Fruit fly (Drosophila melanogaster) whole organism, embryonic: ENCODE data around the gene CG6180.

Experiments used
- BEAF-32 ChIP-seq: fragments of 200-800 bp; sonication (Bioruptor generic); optimal IDR thresholded peaks from 3 replicates; lab custom pipeline; 2017; ENCODE audit warnings: missing biosample characterization, missing genetic modification characterization, mild to moderate bottlenecking, moderate library complexity, missing genetic modification reagents
- CG11093 ChIP-seq: fragments of 200-800 bp; sonication (Bioruptor generic); IDR thresholded peaks from 3 replicates; pipeline ENCODE4 v1.3.6; 2022; ENCODE audit warnings: missing biosample characterization, missing genetic modification characterization
- CG11560 ChIP-seq: fragments of 200-800 bp; sonication (Bioruptor generic); IDR thresholded peaks from 3 replicates; pipeline ENCODE4 v1.3.6; 2022; ENCODE audit warnings: missing biosample characterization, missing genetic modification characterization
- CG11695 ChIP-seq: fragments of 200-800 bp; sonication (Bioruptor generic); IDR thresholded peaks from 3 replicates; pipeline ENCODE4 v1.3.6; 2022; ENCODE audit warnings: missing biosample characterization, missing genetic modification characterization
- CG13424 ChIP-seq: fragments of 200-800 bp; sonication (Bioruptor generic); optimal IDR thresholded peaks from 2 replicates; lab custom pipeline; 2019; ENCODE audit warnings: missing biosample characterization, mild to moderate bottlenecking, missing genetic modification characterization, moderate library complexity
- CG16813 ChIP-seq: fragments of 200-800 bp; sonication (Bioruptor generic); IDR thresholded peaks from 3 replicates; pipeline ENCODE4 v1.3.6; 2022; ENCODE audit warnings: missing biosample characterization, missing genetic modification characterization; ENCODE audit not compliant: partially characterized antibody
- CG17359 ChIP-seq: fragments of 200-800 bp; sonication (Bioruptor generic); optimal IDR thresholded peaks from 3 replicates; lab custom pipeline; 2018; ENCODE audit warnings: missing biosample characterization, mild to moderate bottlenecking, missing genetic modification characterization, moderate library complexity
- CG2120 ChIP-seq: fragments of 200-800 bp; sonication (Bioruptor generic); optimal IDR thresholded peaks from 3 replicates; lab custom pipeline; 2016; ENCODE audit warnings: missing biosample characterization, missing genetic modification characterization
- CG34224 ChIP-seq: fragments of 200-800 bp; sonication (Bioruptor generic); IDR thresholded peaks from 3 replicates; pipeline ENCODE4 v1.3.6; 2022; ENCODE audit warnings: missing biosample characterization, missing genetic modification characterization; ENCODE audit not compliant: partially characterized antibody
- CG3995 ChIP-seq: fragments of 200-800 bp; sonication (Bioruptor generic); optimal IDR thresholded peaks from 3 replicates; lab custom pipeline; 2016; ENCODE audit warnings: missing biosample characterization, missing genetic modification characterization
- CG4424 ChIP-seq: fragments of 200-800 bp; sonication (Bioruptor generic); optimal IDR thresholded peaks from 3 replicates; lab custom pipeline; 2016; ENCODE audit warnings: missing biosample characterization, missing genetic modification characterization
- CG5953 ChIP-seq: fragments of 200-800 bp; sonication (Bioruptor generic); IDR thresholded peaks from 2 replicates; pipeline ENCODE4 v1.3.6; 2022; ENCODE audit warnings: missing biosample characterization, missing genetic modification characterization
- CG7745 ChIP-seq: fragments of 200-800 bp; sonication (Bioruptor generic); optimal IDR thresholded peaks from 2 replicates; lab custom pipeline; 2018; ENCODE audit warnings: missing biosample characterization, mild to moderate bottlenecking, missing genetic modification characterization, moderate library complexity
- CG8478 ChIP-seq: fragments of >200 bp; optimal IDR thresholded peaks from 2 replicates; lab custom pipeline; 2018
- CG9817 ChIP-seq: fragments of 200-800 bp; sonication (Bioruptor generic); optimal IDR thresholded peaks from 2 replicates; lab custom pipeline; 2018; ENCODE audit warnings: missing biosample characterization, mild to moderate bottlenecking, missing genetic modification characterization, moderate library complexity
- CHES-1-like ChIP-seq: fragments of 200-800 bp; sonication (Bioruptor generic); optimal IDR thresholded peaks from 2 replicates; lab custom pipeline; 2016; ENCODE audit warnings: missing biosample characterization, missing genetic modification characterization
- Dbx ChIP-seq: fragments of 200-800 bp; sonication (Bioruptor generic); IDR thresholded peaks from 3 replicates; pipeline ENCODE4 v1.3.6; 2022; ENCODE audit warnings: missing biosample characterization, missing genetic modification characterization
- Doc2 ChIP-seq: fragments of 200-800 bp; sonication (Bioruptor generic); IDR thresholded peaks from 2 replicates; pipeline ENCODE4 v1.3.6; 2022; ENCODE audit warnings: missing biosample characterization, missing genetic modification characterization
- ERR ChIP-seq: fragments of 200-800 bp; sonication (Bioruptor generic); optimal IDR thresholded peaks from 2 replicates; lab custom pipeline; 2016; ENCODE audit warnings: missing biosample characterization, missing genetic modification characterization
- Hr3 ChIP-seq: fragments of 200-800 bp; sonication (Bioruptor generic); optimal IDR thresholded peaks from 3 replicates; lab custom pipeline; 2016; ENCODE audit warnings: missing biosample characterization, missing genetic modification characterization
- Hr51 ChIP-seq, 2 experiments: fragments of 200-800 bp; sonication (Bioruptor generic); optimal IDR thresholded peaks; 2 replicates in 1 of 2; 3 replicates in 1 of 2; lab custom pipeline; 2016 to 2018; ENCODE audit warnings: missing biosample characterization in 2 of 2, missing genetic modification characterization in 2 of 2, mild to moderate bottlenecking in 1 of 2, moderate library complexity in 1 of 2
- Lpt ChIP-seq: fragments of >200 bp; optimal IDR thresholded peaks from 2 replicates; lab custom pipeline; 2018; ENCODE audit warnings: missing biosample characterization, missing genetic modification characterization
- NK7.1 ChIP-seq: fragments of 200-800 bp; sonication (Bioruptor generic); optimal IDR thresholded peaks from 3 replicates; lab custom pipeline; 2016; ENCODE audit warnings: missing biosample characterization, missing genetic modification characterization
- Rfx ChIP-seq: fragments of 200-800 bp; sonication (Bioruptor generic); IDR thresholded peaks from 2 replicates; pipeline ENCODE4 v1.3.6; 2022; ENCODE audit warnings: missing biosample characterization, missing genetic modification characterization
- Sry-β ChIP-seq: fragments of 200-800 bp; sonication (Bioruptor generic); optimal IDR thresholded peaks from 2 replicates; lab custom pipeline; 2018; ENCODE audit warnings: missing biosample characterization, mild to moderate bottlenecking, missing genetic modification characterization, moderate library complexity
- ash1 ChIP-seq: fragments of 200-800 bp; sonication (Bioruptor generic); optimal IDR thresholded peaks from 2 replicates; lab custom pipeline; 2018; ENCODE audit warnings: missing biosample characterization, mild to moderate bottlenecking, missing genetic modification characterization
- da ChIP-seq: fragments of 200-800 bp; sonication (Bioruptor generic); optimal IDR thresholded peaks from 2 replicates; lab custom pipeline; 2016; ENCODE audit warnings: missing biosample characterization, missing genetic modification characterization
- dimm ChIP-seq: fragments of 200-800 bp; sonication (Bioruptor generic); IDR thresholded peaks from 2 replicates; pipeline ENCODE4 v1.3.6; 2022; ENCODE audit warnings: missing biosample characterization, missing genetic modification characterization
- esg ChIP-seq: fragments of 200-800 bp; sonication (Bioruptor generic); conservative IDR thresholded peaks from 2 replicates; pipeline ENCODE4 v1.3.6; 2022; ENCODE audit warnings: missing biosample characterization, missing genetic modification characterization
- exex ChIP-seq: fragments of 200-800 bp; sonication (Bioruptor generic); optimal IDR thresholded peaks from 4 replicates; lab custom pipeline; 2018; ENCODE audit warnings: missing biosample characterization, mild to moderate bottlenecking, missing genetic modification characterization, moderate library complexity
- ham ChIP-seq: fragments of 200-800 bp; sonication (Bioruptor generic); IDR thresholded peaks from 2 replicates; pipeline ENCODE4 v1.3.6; 2022; ENCODE audit warnings: missing biosample characterization, missing genetic modification characterization
- kah ChIP-seq: fragments of 200-800 bp; sonication (Bioruptor generic); optimal IDR thresholded peaks from 2 replicates; lab custom pipeline; 2018; ENCODE audit warnings: missing biosample characterization, mild to moderate bottlenecking, missing genetic modification characterization
- lola ChIP-seq, 3 experiments: fragments of >200 bp in 2 of 3; fragments of 200-800 bp in 1 of 3; sonication (Bioruptor generic) in 1 of 3; optimal IDR thresholded peaks; 2 replicates each; lab custom pipeline; 2017 to 2019; ENCODE audit warnings: missing biosample characterization in 3 of 3, missing genetic modification characterization in 3 of 3, mild to moderate bottlenecking in 1 of 3, moderate library complexity in 1 of 3
- mirr ChIP-seq: fragments of 200-800 bp; sonication (Bioruptor generic); optimal IDR thresholded peaks from 3 replicates; lab custom pipeline; 2018; ENCODE audit warnings: missing biosample characterization, mild to moderate bottlenecking, missing genetic modification characterization
- nmo ChIP-seq: fragments of 200-800 bp; sonication (Bioruptor generic); optimal IDR thresholded peaks from 2 replicates; lab custom pipeline; 2018; ENCODE audit warnings: missing biosample characterization, mild to moderate bottlenecking, missing genetic modification characterization, moderate library complexity
- nom ChIP-seq: fragments of 200-800 bp; sonication (Bioruptor generic); optimal IDR thresholded peaks from 2 replicates; lab custom pipeline; 2017; ENCODE audit warnings: missing biosample characterization, missing genetic modification characterization, mild to moderate bottlenecking, moderate library complexity, missing genetic modification reagents
- odd ChIP-seq: fragments of 200-800 bp; sonication (Bioruptor generic); optimal IDR thresholded peaks from 2 replicates; lab custom pipeline; 2017; ENCODE audit warnings: missing biosample characterization, mild to moderate bottlenecking, missing genetic modification characterization
- onecut ChIP-seq: fragments of 200-800 bp; sonication (Bioruptor generic); IDR thresholded peaks from 2 replicates; pipeline ENCODE4 v1.3.6; 2022; ENCODE audit warnings: missing biosample characterization, missing genetic modification characterization
- org-1 ChIP-seq: fragments of 200-800 bp; sonication (Bioruptor generic); optimal IDR thresholded peaks from 2 replicates; lab custom pipeline; 2017; ENCODE audit warnings: missing biosample characterization, missing genetic modification characterization
- peb ChIP-seq: fragments of 200-800 bp; sonication (Bioruptor generic); IDR thresholded peaks from 2 replicates; pipeline ENCODE4 v1.3.6; 2022; ENCODE audit warnings: missing biosample characterization, missing genetic modification characterization
- run ChIP-seq: fragments of 200-800 bp; sonication (Bioruptor generic); optimal IDR thresholded peaks from 3 replicates; lab custom pipeline; 2018; ENCODE audit warnings: missing biosample characterization, mild to moderate bottlenecking, missing genetic modification characterization
- schlank ChIP-seq: fragments of 200-800 bp; sonication (Bioruptor generic); optimal IDR thresholded peaks from 2 replicates; lab custom pipeline; 2018; ENCODE audit warnings: missing biosample characterization, mild to moderate bottlenecking, missing genetic modification characterization
- slbo ChIP-seq: fragments of 200-800 bp; sonication (Bioruptor generic); IDR thresholded peaks from 2 replicates; pipeline ENCODE4 v1.3.6; 2022; ENCODE audit warnings: missing biosample characterization, missing genetic modification characterization
- stwl ChIP-seq: fragments of 200-800 bp; sonication (Bioruptor generic); optimal IDR thresholded peaks from 3 replicates; lab custom pipeline; 2018; ENCODE audit warnings: missing biosample characterization, mild to moderate bottlenecking, missing genetic modification characterization, moderate library complexity
- tgo ChIP-seq: fragments of 200-800 bp; sonication (Bioruptor generic); IDR thresholded peaks from 3 replicates; pipeline ENCODE4 v1.3.6; 2022; ENCODE audit warnings: missing biosample characterization, missing genetic modification characterization
- tll ChIP-seq, 2 experiments: fragments of 200-800 bp in 1 of 2; fragments of >200 bp in 1 of 2; sonication (Bioruptor generic) in 1 of 2; optimal IDR thresholded peaks; 2 replicates each; lab custom pipeline; 2017 to 2019; ENCODE audit warnings: missing biosample characterization in 2 of 2, missing genetic modification characterization in 2 of 2, mild to moderate bottlenecking in 1 of 2, moderate library complexity in 1 of 2
- tup ChIP-seq: fragments of 200-800 bp; sonication (Bioruptor generic); optimal IDR thresholded peaks from 2 replicates; lab custom pipeline; 2016; ENCODE audit warnings: missing biosample characterization, mild to moderate bottlenecking, missing genetic modification characterization, moderate library complexity
- vfl ChIP-seq: fragments of 200-800 bp; sonication (Bioruptor generic); optimal IDR thresholded peaks from 2 replicates; lab custom pipeline; 2016; ENCODE audit warnings: missing biosample characterization, missing genetic modification characterization
- yki ChIP-seq: fragments of >200 bp; optimal IDR thresholded peaks from 3 replicates; lab custom pipeline; 2018

CG6180 gene

dm6 chr2L:12718437-12719376, 11.2 kb downstream of the CG6180 start, which contains the start of gene MRP (continued):
- TF ChIP-seq Dbx (GFP tag; lab: Robert Waterston, UW) (0 out of 3 replicates have a peak, but pooled peaks have one; percentile 54), Hr51 (GFP tag; optimal IDR thresholded peaks at IDR 0.05; lab: Kevin White, UChicago) (no peak), CG11093 (GFP tag; lab: Robert Waterston, UW) (no peak), nmo (GFP tag; lab: Kevin White, UChicago) (no peak), Hr3 (GFP tag; lab: Kevin White, UChicago) (no peak), CG5953 (GFP tag; lab: Robert Waterston, UW) (peak; percentile 44; the same call in 1 of the 2 replicates), CG8478 (lab: Kevin White, UChicago) (no peak), CG2120 (GFP tag; lab: Kevin White, UChicago) (no peak), peb (GFP tag; lab: Robert Waterston, UW) (no peak), vfl (no peak), ham (GFP tag; lab: Robert Waterston, UW) (no peak), CG7745 (tag; lab: Kevin White, UChicago) (no peak), tll (GFP tag; optimal IDR thresholded peaks at IDR 0.05; lab: Kevin White, UChicago) (no peak), CG13424 (tag; lab: Kevin White, UChicago) (no peak), Doc2 (GFP tag; lab: Robert Waterston, UW) (no peak), NK7.1 (GFP tag; lab: Kevin White, UChicago) (no peak), CG3995 (GFP tag; lab: Kevin White, UChicago) (no peak), schlank (no peak), lola (GFP tag; optimal IDR thresholded peaks at IDR 0.05; lab: Kevin White, UChicago) (no peak), exex (tag; lab: Kevin White, UChicago) (peak; percentile 91), nom (GFP tag; lab: Kevin White, UChicago) (no peak), tup (no peak), mirr (GFP tag; lab: Kevin White, UChicago) (peak; percentile 58), dimm (GFP tag; lab: Robert Waterston, UW) (no peak), CG17359 (tag; lab: Kevin White, UChicago) (no peak), BEAF-32 (GFP tag; lab: Kevin White, UChicago) (no peak), Lpt (GFP tag; lab: Kevin White, UChicago) (no peak), odd (GFP tag; lab: Kevin White, UChicago) (no peak), stwl (no peak), slbo (peak; percentile 32), run (tag; lab: Kevin White, UChicago) (no peak), CG34224 (GFP tag; lab: Robert Waterston, UW) (no peak), CHES-1-like (peak; percentile 10), Rfx (GFP tag; lab: Robert Waterston, UW) (peak; percentile 34; the same call in 1 of the 2 replicates), kah (GFP tag; lab: Kevin White, UChicago) (peak; percentile 53), org-1 (GFP tag; lab: Kevin White, UChicago) (no peak), ERR (GFP tag; lab: Kevin White, UChicago) (no peak), Sry-β (GFP tag; lab: Kevin White, UChicago) (no peak), CG16813 (GFP tag; lab: Robert Waterston, UW) (0 out of 3 replicates have a peak, but pooled peaks have one; percentile 24), CG4424 (GFP tag; lab: Kevin White, UChicago) (no peak), CG11695 (GFP tag; lab: Robert Waterston, UW) (no peak), da (no peak), tgo (GFP tag; lab: Robert Waterston, UW) (no peak), ash1 (no peak), onecut (GFP tag; lab: Robert Waterston, UW) (no peak), CG9817 (tag; lab: Kevin White, UChicago) (no peak), CG11560 (tag; lab: Robert Waterston, UW) (no peak), esg (no peak), yki (lab: Kevin White, UChicago) (no peak)
